Worm (Caenorhabditis elegans): ENCODE results near the gene ttr-17.

DNA sequence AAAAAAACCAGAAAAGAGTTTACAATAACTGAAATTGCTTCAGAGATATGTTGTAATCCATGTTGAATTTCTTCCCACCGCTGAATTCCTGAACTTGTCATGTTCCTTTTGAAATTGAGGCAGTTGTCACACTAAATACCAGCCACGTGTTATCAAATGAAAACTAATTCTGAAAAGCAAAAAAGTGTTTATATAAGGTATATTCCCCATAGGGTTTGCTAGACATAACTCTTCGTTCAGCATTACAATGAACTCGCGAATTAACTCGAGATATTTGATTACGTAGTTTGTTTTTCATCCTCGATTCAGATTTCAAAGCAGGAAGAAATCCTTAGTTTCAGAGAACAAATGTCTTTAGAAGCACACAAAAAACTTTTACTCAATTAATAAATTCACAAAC, 33.4 kb upstream of the ttr-17 start, which contains the start of gene str-3:
- TF ChIP-seq pha-2 (tag; optimal IDR thresholded peaks at IDR 0.05) (no peak), ama-1 (optimal IDR thresholded peaks at IDR 0.05) (no peak), ceh-19 (GFP tag; optimal IDR thresholded peaks at IDR 0.05) (no peak), ceh-18 (tag; optimal IDR thresholded peaks at IDR 0.05) (no peak), ceh-14 (tag; optimal IDR thresholded peaks at IDR 0.05) (no peak), syd-9 (tag; optimal IDR thresholded peaks at IDR 0.05) (no peak), nhr-232 (tag; optimal IDR thresholded peaks at IDR 0.05) (no peak), nhr-11 (tag; optimal IDR thresholded peaks at IDR 0.05) (no peak), hlh-15 (tag; optimal IDR thresholded peaks at IDR 0.05) (no peak)

All from whole organism, late embryonic.